Fruit fly (Drosophila melanogaster): ENCODE results near the gene eIF4H1.

eIF4H1 gene

dm6 chrX:16448252-16449191 lies at the start of gene eIF4H1, which contains the start of gene CG34015:
Gene eIF4H1, plus strand, starts transcription at chrX:16448665.
Gene CG34015, minus strand, starts transcription at chrX:16448302.
- TF ChIP-seq CG14710 (tag; optimal IDR thresholded peaks at IDR 0.05) (peak; percentile 100), MBD-R2 (GFP tag; IDR thresholded peaks at IDR 0.05) (peak; percentile 27; the same call in 1 of the 2 replicates), caup (GFP tag; optimal IDR thresholded peaks at IDR 0.05; ENCODE audit: severe bottlenecking) (no peak), CG18764 (GFP tag; optimal IDR thresholded peaks at IDR 0.05) (no peak), CG9876 (GFP tag; optimal IDR thresholded peaks at IDR 0.05) (no peak), CG3995 (GFP tag; optimal IDR thresholded peaks at IDR 0.05) (peak; percentile 46), pzg (GFP tag; optimal IDR thresholded peaks at IDR 0.05) (peak; percentile 78), luna (GFP tag; optimal IDR thresholded peaks at IDR 0.05) (no peak), ro (GFP tag; IDR thresholded peaks at IDR 0.05) (no peak), CG31224 (GFP tag; IDR thresholded peaks at IDR 0.05) (no peak), Hmx (GFP tag; optimal IDR thresholded peaks at IDR 0.05) (no peak), Max (GFP tag; optimal IDR thresholded peaks at IDR 0.05) (peak; percentile 52), CG16815 (GFP tag; optimal IDR thresholded peaks at IDR 0.05) (no peak), gem (tag; optimal IDR thresholded peaks at IDR 0.05) (no peak), Oli (tag; optimal IDR thresholded peaks at IDR 0.05) (no peak), otp (GFP tag; IDR thresholded peaks at IDR 0.05) (no peak), al (GFP tag; IDR thresholded peaks at IDR 0.05) (no peak), hkb (optimal IDR thresholded peaks at IDR 0.05) (no peak), hkb (GFP tag; IDR thresholded peaks at IDR 0.05) (no peak), cas (GFP tag; IDR thresholded peaks at IDR 0.05) (no peak), br (optimal IDR thresholded peaks at IDR 0.05) (no peak), tup (GFP tag; optimal IDR thresholded peaks at IDR 0.05) (no peak), chif (GFP tag; optimal IDR thresholded peaks at IDR 0.05) (no peak), CG10979 (tag; optimal IDR thresholded peaks at IDR 0.05) (no peak), CG2129 (GFP tag; IDR thresholded peaks at IDR 0.05; ENCODE audit: partially characterized antibody) (no peak), CG12391 (tag; optimal IDR thresholded peaks at IDR 0.05) (peak; percentile 15), row (GFP tag; IDR thresholded peaks at IDR 0.05) (0 out of 3 replicates have a peak, but pooled peaks have one; percentile 11), sna (GFP tag; IDR thresholded peaks at IDR 0.05; ENCODE audit: partially characterized antibody) (0 out of 2 replicates have a peak, but pooled peaks have one; percentile 12), psq (GFP tag; optimal IDR thresholded peaks at IDR 0.05) (no peak), Nf-YC (tag; optimal IDR thresholded peaks at IDR 0.05) (peak; percentile 10), sim (GFP tag; IDR thresholded peaks at IDR 0.05) (no peak), CG9215 (GFP tag; IDR thresholded peaks at IDR 0.05) (no peak), danr (GFP tag; IDR thresholded peaks at IDR 0.05) (no peak), CG13624 (GFP tag; optimal IDR thresholded peaks at IDR 0.05) (no peak), HLH54F (GFP tag; optimal IDR thresholded peaks at IDR 0.05) (no peak), wdn (GFP tag; IDR thresholded peaks at IDR 0.05) (no peak), unpg (GFP tag; optimal IDR thresholded peaks at IDR 0.05) (no peak), Meics (GFP tag; optimal IDR thresholded peaks at IDR 0.05) (no peak), CG14965 (GFP tag; optimal IDR thresholded peaks at IDR 0.05; ENCODE audit: borderline replicate concordance) (no peak), ci (GFP tag; IDR thresholded peaks at IDR 0.05) (no peak), Dref (GFP tag; IDR thresholded peaks at IDR 0.05) (peak; percentile 64), CG7271 (tag; optimal IDR thresholded peaks at IDR 0.05) (no peak), Hr3 (GFP tag; optimal IDR thresholded peaks at IDR 0.05) (no peak), Xrp1 (GFP tag; IDR thresholded peaks at IDR 0.05) (no peak), CG16813 (GFP tag; IDR thresholded peaks at IDR 0.05; ENCODE audit: partially characterized antibody) (peak; percentile 68), Dip2 (GFP tag; IDR thresholded peaks at IDR 0.05) (no peak), H15 (GFP tag; IDR thresholded peaks at IDR 0.05) (no peak), ap (GFP tag; IDR thresholded peaks at IDR 0.05) (no peak), CG2712 (tag; optimal IDR thresholded peaks at IDR 0.05) (peak; percentile 10), CG17186 (GFP tag; optimal IDR thresholded peaks at IDR 0.05) (no peak)
